Worm (Caenorhabditis elegans) whole organism, late embryonic: ENCODE data around the gene W04H10.5.
A peak's percentile ranks its signal among the peaks of the same experiment; 100 is the strongest.

Experiments used
- T23F11.4 ChIP-seq: fragments of 200-800 bp; sonication (Bioruptor generic); optimal IDR thresholded peaks from 2 replicates; lab custom pipeline; 2018; ENCODE audit warnings: mild to moderate bottlenecking, missing genetic modification characterization, missing compliant biosample characterization
- ahr-1 ChIP-seq: sonication (generic microtip); optimal IDR thresholded peaks from 2 replicates; lab custom pipeline; 2016; ENCODE audit warnings: missing genetic modification characterization, missing compliant biosample characterization
- ama-1 ChIP-seq: fragments of 150-350 bp; optimal IDR thresholded peaks from 2 replicates; lab custom pipeline; 2014
- ceh-14 ChIP-seq: sonication (generic microtip); optimal IDR thresholded peaks from 2 replicates; lab custom pipeline; 2016; ENCODE audit warnings: missing genotype, missing genetic modification characterization, missing compliant biosample characterization
- ceh-19 ChIP-seq: fragments of 200-800 bp; sonication (Bioruptor generic); optimal IDR thresholded peaks from 2 replicates; lab custom pipeline; 2018; ENCODE audit warnings: mild to moderate bottlenecking, missing genetic modification characterization, missing compliant biosample characterization
- ceh-24 ChIP-seq: sonication (generic microtip); optimal IDR thresholded peaks from 2 replicates; lab custom pipeline; 2016; ENCODE audit warnings: mild to moderate bottlenecking, missing genetic modification characterization, missing compliant biosample characterization
- ceh-31 ChIP-seq: sonication (generic microtip); optimal IDR thresholded peaks from 2 replicates; lab custom pipeline; 2016; ENCODE audit warnings: missing genetic modification characterization, missing compliant biosample characterization
- ceh-34 ChIP-seq: sonication (generic microtip); optimal IDR thresholded peaks from 2 replicates; lab custom pipeline; 2016; ENCODE audit warnings: mild to moderate bottlenecking, missing genetic modification characterization, missing compliant biosample characterization
- ceh-48 ChIP-seq: sonication (generic microtip); optimal IDR thresholded peaks from 2 replicates; lab custom pipeline; 2016; ENCODE audit warnings: missing genetic modification characterization, inconsistent platforms, missing compliant biosample characterization
- ceh-6 ChIP-seq: fragments of 200-800 bp; sonication (Bioruptor generic); optimal IDR thresholded peaks from 2 replicates; lab custom pipeline; 2018; ENCODE audit warnings: mild to moderate bottlenecking, missing genetic modification characterization, missing compliant biosample characterization
- dmd-4 ChIP-seq: sonication (generic microtip); optimal IDR thresholded peaks from 2 replicates; lab custom pipeline; 2016; ENCODE audit warnings: borderline replicate concordance, missing genetic modification characterization, missing compliant biosample characterization
- dve-1 ChIP-seq: sonication (generic microtip); optimal IDR thresholded peaks from 2 replicates; lab custom pipeline; 2017; ENCODE audit warnings: antibody characterized with exemption, mild to moderate bottlenecking, missing genetic modification characterization, missing compliant biosample characterization
- elt-4 ChIP-seq: sonication (generic microtip); optimal IDR thresholded peaks from 2 replicates; lab custom pipeline; 2016; ENCODE audit warnings: missing genetic modification characterization, missing compliant biosample characterization
- ets-4 ChIP-seq: sonication (generic microtip); optimal IDR thresholded peaks from 2 replicates; lab custom pipeline; 2016; ENCODE audit warnings: missing genetic modification characterization, missing compliant biosample characterization
- eyg-1 ChIP-seq: sonication (generic microtip); optimal IDR thresholded peaks from 2 replicates; lab custom pipeline; 2016; ENCODE audit warnings: missing genotype, missing genetic modification characterization, missing compliant biosample characterization
- fax-1 ChIP-seq: sonication (generic microtip); optimal IDR thresholded peaks from 2 replicates; lab custom pipeline; 2016; ENCODE audit warnings: missing genotype, missing genetic modification characterization, missing compliant biosample characterization
- fkh-10 ChIP-seq: fragments of 150-350 bp; optimal IDR thresholded peaks from 2 replicates; lab custom pipeline; 2014; ENCODE audit warnings: missing biosample characterization, missing genetic modification reagents, missing genetic modification characterization
- fkh-6 ChIP-seq: sonication (generic microtip); optimal IDR thresholded peaks from 2 replicates; lab custom pipeline; 2016; ENCODE audit warnings: missing genetic modification characterization, missing compliant biosample characterization
- hlh-15 ChIP-seq: sonication (generic microtip); optimal IDR thresholded peaks from 2 replicates; lab custom pipeline; 2016; ENCODE audit warnings: missing genetic modification characterization, missing compliant biosample characterization
- hlh-30 ChIP-seq: sonication (generic microtip); optimal IDR thresholded peaks from 2 replicates; lab custom pipeline; 2017; ENCODE audit warnings: antibody characterized with exemption, missing genetic modification characterization, missing compliant biosample characterization; ENCODE audit not compliant: insufficient read depth
- hlh-6 ChIP-seq: sonication (generic microtip); optimal IDR thresholded peaks from 2 replicates; lab custom pipeline; 2016; ENCODE audit warnings: missing genotype, missing genetic modification characterization, missing compliant biosample characterization
- mec-3 ChIP-seq: sonication (generic microtip); optimal IDR thresholded peaks from 2 replicates; lab custom pipeline; 2016; ENCODE audit warnings: borderline replicate concordance, missing genetic modification characterization, missing compliant biosample characterization
- nfya-1 ChIP-seq: sonication (generic microtip); optimal IDR thresholded peaks from 2 replicates; lab custom pipeline; 2017; ENCODE audit warnings: missing genetic modification characterization, mild to moderate bottlenecking, missing compliant biosample characterization, antibody characterized with exemption, moderate library complexity
- nhr-232 ChIP-seq: sonication (generic microtip); optimal IDR thresholded peaks from 2 replicates; lab custom pipeline; 2016; ENCODE audit warnings: missing genetic modification characterization, missing compliant biosample characterization
- odd-2 ChIP-seq: sonication (generic microtip); optimal IDR thresholded peaks from 2 replicates; lab custom pipeline; 2017; ENCODE audit warnings: antibody characterized with exemption, mild to moderate bottlenecking, missing genetic modification characterization, missing compliant biosample characterization
- pros-1 ChIP-seq: fragments of 150-350 bp; optimal IDR thresholded peaks from 2 replicates; lab custom pipeline; 2014; ENCODE audit warnings: missing biosample characterization, missing genetic modification reagents, missing genetic modification characterization
- sdc-2 ChIP-seq: sonication (generic microtip); optimal IDR thresholded peaks from 2 replicates; lab custom pipeline; 2016; ENCODE audit warnings: missing genotype, missing genetic modification characterization, missing compliant biosample characterization
- syd-9 ChIP-seq: sonication (generic microtip); optimal IDR thresholded peaks from 2 replicates; lab custom pipeline; 2016; ENCODE audit warnings: mild to moderate bottlenecking, missing genetic modification characterization, moderate library complexity, missing compliant biosample characterization
- tbx-2 ChIP-seq: sonication (generic microtip); optimal IDR thresholded peaks from 2 replicates; lab custom pipeline; 2016; ENCODE audit warnings: missing genetic modification characterization, missing compliant biosample characterization
- ttx-3 ChIP-seq: sonication (generic microtip); optimal IDR thresholded peaks from 2 replicates; lab custom pipeline; 2016; ENCODE audit warnings: missing genetic modification reagents, missing genetic modification characterization, missing compliant biosample characterization
- unc-55 ChIP-seq: sonication (generic microtip); optimal IDR thresholded peaks from 2 replicates; lab custom pipeline; 2017; ENCODE audit warnings: missing biosample characterization, missing genetic modification reagents, missing genetic modification characterization
- ztf-16 ChIP-seq: sonication (generic microtip); optimal IDR thresholded peaks from 2 replicates; lab custom pipeline; 2017; ENCODE audit warnings: missing genetic modification characterization, missing compliant biosample characterization

The W04H10.5 gene

DNA sequence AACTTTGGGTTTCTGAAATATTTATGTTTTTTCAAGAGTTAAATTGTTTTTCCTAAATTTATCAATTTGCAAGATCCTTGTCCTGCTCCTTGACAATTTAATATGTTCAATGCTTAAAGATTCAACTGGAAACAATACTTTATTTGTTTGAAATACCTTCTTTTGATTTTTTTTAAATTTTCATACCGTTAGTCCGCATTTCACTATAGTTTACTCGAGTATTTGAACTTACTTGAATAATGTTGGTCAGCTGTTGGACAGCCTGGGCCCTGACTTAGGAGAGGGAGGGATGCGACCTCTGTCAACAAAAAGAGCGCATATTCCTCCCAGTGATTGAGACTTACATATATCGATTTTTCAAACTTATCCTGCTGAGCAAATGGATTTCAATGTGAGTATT, at the start of gene W04H10.5:
Gene W04H10.5 (plus strand): TSS at position 301 of the 400 bp plus-strand sequence.
- TF ChIP-seq sdc-2 (tag; lab: Kevin White, UChicago), result no peak
- TF ChIP-seq hlh-15 (tag; lab: Kevin White, UChicago), result no peak
- TF ChIP-seq ceh-19 (GFP tag; lab: Kevin White, UChicago), result no peak
- no peak for TF ChIP-seq ceh-14
- no peak for TF ChIP-seq elt-4 (tag; lab: Kevin White, UChicago)
- TF ChIP-seq fkh-6 (tag; lab: Kevin White, UChicago), result no peak
- TF ChIP-seq fkh-10 (GFP tag; lab: Kevin White, UChicago), result no peak
- no peak for TF ChIP-seq nhr-232 (tag; lab: Kevin White, UChicago)
- no peak for TF ChIP-seq ceh-48 (tag; lab: Kevin White, UChicago)
- TF ChIP-seq nfya-1 (tag; lab: Kevin White, UChicago), result no peak
- no peak for TF ChIP-seq dmd-4 (tag; lab: Kevin White, UChicago)
- TF ChIP-seq, all 69 proteins: peak for 0

DNA sequence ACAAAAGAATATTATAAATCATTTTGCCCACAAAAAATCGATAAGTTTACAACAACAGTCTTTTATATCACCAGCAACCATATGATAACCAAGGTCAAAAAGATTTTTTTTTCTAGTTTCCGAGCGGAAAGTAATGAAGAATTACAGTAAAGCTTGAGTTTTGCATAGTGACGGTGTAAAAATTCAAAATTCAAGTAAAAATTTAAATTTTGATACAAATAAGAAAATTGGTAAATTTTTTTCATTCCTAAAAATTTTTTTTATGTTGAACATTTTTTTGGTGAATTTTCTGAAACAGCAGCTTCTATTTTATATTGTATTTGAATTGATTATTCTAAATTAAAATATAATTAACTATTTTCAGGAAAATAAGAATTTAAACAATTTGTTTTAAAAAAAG, 37.4 kb upstream of the W04H10.5 start, which contains the start of gene W08F4.5:
Gene W08F4.5 (minus strand): TSS at position 101 of the 400 bp plus-strand sequence.
- TF ChIP-seq ceh-19 (GFP tag; lab: Kevin White, UChicago) (no peak), ceh-31 (tag; lab: Kevin White, UChicago) (no peak)

DNA sequence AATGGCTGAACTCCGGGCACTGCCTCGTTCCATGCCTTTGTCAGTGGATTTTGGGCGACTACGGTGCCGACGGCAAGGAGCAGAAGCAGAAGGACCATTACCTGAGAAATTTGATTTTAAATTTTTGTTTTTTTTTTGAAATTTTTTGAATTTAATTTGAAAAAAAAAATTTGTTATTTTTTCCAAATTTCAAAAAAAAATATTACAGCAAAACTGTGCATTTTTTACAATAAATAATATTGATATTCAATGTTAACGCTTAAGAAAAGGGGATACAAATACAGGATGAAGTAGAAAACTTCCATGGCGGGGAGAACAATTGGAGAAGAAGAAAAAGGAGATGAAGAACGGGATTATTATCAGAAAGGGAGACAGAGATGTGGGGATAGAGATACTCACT, 34.1 kb upstream of the W04H10.5 start, which contains the start of gene mlt-8:
Gene mlt-8 (minus strand): TSS at position 101 of the 400 bp plus-strand sequence.
- no peak for TF ChIP-seq hlh-30 (tag; lab: Kevin White, UChicago)
- no peak for TF ChIP-seq dmd-4 (tag; lab: Kevin White, UChicago)
- no peak for TF ChIP-seq ets-4 (tag; lab: Kevin White, UChicago)
- no peak for TF ChIP-seq unc-55 (GFP tag; lab: Kevin White, UChicago)
- no peak for TF ChIP-seq fax-1 (tag; lab: Kevin White, UChicago)
- no peak for TF ChIP-seq syd-9 (tag; lab: Kevin White, UChicago)
- no peak for TF ChIP-seq hlh-15 (tag; lab: Kevin White, UChicago)
- no peak for TF ChIP-seq ceh-34 (tag; lab: Kevin White, UChicago)
- no peak for TF ChIP-seq odd-2 (tag; lab: Kevin White, UChicago)
- TF ChIP-seq ceh-6 (GFP tag; lab: Kevin White, UChicago), result no peak

DNA sequence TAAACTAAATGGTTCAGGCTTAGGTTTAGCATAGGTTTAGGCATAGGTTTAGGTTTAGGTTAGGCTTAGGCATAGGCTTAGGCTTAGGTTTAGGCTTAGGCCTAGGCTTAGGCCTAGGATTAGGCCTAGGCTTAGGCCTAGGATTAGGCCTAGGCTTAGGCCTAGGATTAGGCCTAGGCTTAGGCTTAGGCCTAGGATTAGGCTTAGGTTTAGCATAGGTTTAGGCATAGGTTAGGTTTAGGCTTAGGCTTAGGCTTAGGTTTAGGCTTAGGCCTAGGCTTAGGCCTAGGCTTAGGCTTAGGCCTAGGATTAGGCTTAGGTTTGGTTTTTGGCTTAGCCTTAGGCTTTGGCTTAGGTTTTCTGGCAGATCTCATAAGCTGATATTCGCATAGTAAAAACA, 32.6 kb upstream of the W04H10.5 start:
- TF ChIP-seq dve-1 (tag; lab: Kevin White, UChicago), result peak; percentile 91

DNA sequence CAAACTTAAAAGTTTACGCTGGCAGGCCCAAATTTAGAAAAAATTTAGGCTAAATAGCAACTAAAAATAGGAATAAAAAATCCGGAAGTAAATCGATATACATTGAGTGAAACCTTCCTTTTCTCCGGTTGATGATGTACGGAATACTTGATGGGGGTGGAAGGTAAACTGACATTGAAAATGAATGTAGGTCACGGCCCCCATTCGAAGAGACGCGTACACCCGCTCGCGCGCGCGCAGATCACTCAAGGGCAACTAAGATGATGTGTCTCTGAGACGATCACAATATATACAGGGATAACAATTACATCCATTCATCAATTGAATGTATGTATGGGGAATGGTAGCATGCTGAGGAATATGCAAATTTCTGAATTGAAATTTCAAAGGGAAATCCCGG, 32.1 kb upstream of the W04H10.5 start:
- TF ChIP-seq hlh-6 (tag; lab: Kevin White, UChicago), result no peak
- no peak for TF ChIP-seq ztf-16
- TF ChIP-seq ahr-1 (tag; lab: Kevin White, UChicago), result no peak
- no peak for TF ChIP-seq hlh-30 (tag; lab: Kevin White, UChicago)
- TF ChIP-seq ttx-3, result no peak
- TF ChIP-seq fkh-10 (GFP tag; lab: Kevin White, UChicago), result no peak
- no peak for TF ChIP-seq ceh-31 (tag; lab: Kevin White, UChicago)
- no peak for TF ChIP-seq ceh-24 (tag; lab: Kevin White, UChicago)
- TF ChIP-seq sdc-2 (tag; lab: Kevin White, UChicago), result no peak
- TF ChIP-seq tbx-2, result no peak
- TF ChIP-seq pros-1, result no peak
- no peak for TF ChIP-seq eyg-1
- no peak for TF ChIP-seq ama-1 (lab: Kevin White, UChicago)
- no peak for TF ChIP-seq T23F11.4 (GFP tag; lab: Kevin White, UChicago)
- TF ChIP-seq ceh-48 (tag; lab: Kevin White, UChicago), result no peak
- TF ChIP-seq unc-55 (GFP tag; lab: Kevin White, UChicago), result no peak
- TF ChIP-seq mec-3 (tag; lab: Kevin White, UChicago), result no peak
